Worm (Caenorhabditis elegans) whole organism, mixed stage, embryonic: ENCODE data around the gene akt-2.

ENCODE experiments used
- elt-3 ChIP-seq: fragments of 150-350 bp; optimal IDR thresholded peaks from 2 replicates; lab custom pipeline; 2014; ENCODE audit warnings: missing biosample characterization, missing genetic modification characterization
- lin-13 ChIP-seq: fragments of 150-350 bp; optimal IDR thresholded peaks from 2 replicates; lab custom pipeline; 2014; ENCODE audit warnings: missing biosample characterization, missing genetic modification characterization
- mep-1 ChIP-seq: fragments of 150-350 bp; optimal IDR thresholded peaks from 2 replicates; lab custom pipeline; 2017; ENCODE audit warnings: missing biosample characterization, missing genetic modification reagents, missing genetic modification characterization, inconsistent platforms
- nhr-28 ChIP-seq: fragments of 150-350 bp; optimal IDR thresholded peaks from 2 replicates; lab custom pipeline; 2014; ENCODE audit warnings: missing biosample characterization, missing genetic modification characterization
- nhr-76 ChIP-seq: sonication (generic microtip); optimal IDR thresholded peaks from 2 replicates; lab custom pipeline; 2017; ENCODE audit warnings: missing biosample characterization, missing genetic modification characterization
- pha-4 ChIP-seq: fragments of 150-350 bp; optimal IDR thresholded peaks from 2 replicates; lab custom pipeline; 2018; ENCODE audit warnings: missing biosample characterization, missing genetic modification reagents, missing genetic modification characterization
- snpc-4 ChIP-seq: fragments of 150-350 bp; optimal IDR thresholded peaks from 2 replicates; lab custom pipeline; 2014; ENCODE audit warnings: missing biosample characterization, missing genetic modification characterization
- sptf-1 ChIP-seq: sonication (generic microtip); optimal IDR thresholded peaks from 2 replicates; lab custom pipeline; 2017; ENCODE audit warnings: mild to moderate bottlenecking, missing genetic modification characterization, moderate library complexity, missing compliant biosample characterization
- ztf-11 ChIP-seq: fragments of 150-350 bp; optimal IDR thresholded peaks from 2 replicates; lab custom pipeline; 2014; ENCODE audit warnings: missing biosample characterization, missing genetic modification characterization

DNA sequence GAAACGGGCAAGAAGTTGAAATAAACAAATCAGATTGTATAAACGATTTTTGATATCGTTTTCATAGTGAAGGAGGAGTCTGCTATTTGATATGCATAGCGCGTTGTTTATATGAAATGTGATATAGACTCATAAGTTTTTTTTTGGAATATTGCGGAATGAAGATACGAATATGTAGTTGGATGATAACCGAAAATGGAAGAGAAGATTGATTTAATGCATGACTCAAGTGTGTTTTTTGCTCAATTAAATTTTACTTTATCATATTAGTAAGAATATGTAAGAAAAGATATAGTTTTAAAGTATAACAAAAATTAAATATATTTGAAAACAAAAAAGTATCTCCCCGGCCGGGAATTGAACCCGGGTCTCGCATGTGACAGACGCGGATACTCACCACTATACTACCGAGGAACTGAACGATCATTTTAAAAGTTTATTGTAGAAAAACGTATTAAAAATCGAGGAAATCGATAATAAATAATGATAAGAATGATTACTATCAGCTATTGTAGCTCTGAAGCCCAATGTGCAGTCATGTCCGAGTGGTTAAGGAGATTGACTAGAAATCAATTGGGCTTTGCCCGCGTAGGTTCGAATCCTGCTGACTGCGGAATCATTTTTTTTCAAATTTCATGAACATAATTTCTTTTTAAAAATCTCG, 14.3 kb downstream of the akt-2 start, which contains the start of gene lgc-25:
- TF ChIP-seq mep-1 (tag; lab: Kevin White, UChicago) = no peak
- TF ChIP-seq snpc-4 (tag; lab: Kevin White, UChicago) = no peak
- TF ChIP-seq ztf-11 (tag; lab: Kevin White, UChicago) = no peak
- TF ChIP-seq lin-13 (tag; lab: Kevin White, UChicago) = no peak
- TF ChIP-seq nhr-28 (tag; lab: Kevin White, UChicago) = no peak
- TF ChIP-seq pha-4 (tag; lab: Kevin White, UChicago) = no peak
- TF ChIP-seq nhr-76 = no peak
- no peak for TF ChIP-seq elt-3 (tag; lab: Kevin White, UChicago)
- no peak for TF ChIP-seq sptf-1 (tag; lab: Kevin White, UChicago)
